Worm (Caenorhabditis elegans) whole organism, L2 larva: ENCODE results near the gene cut-1.
A peak's percentile ranks its signal among the peaks of the same experiment; 100 is the strongest.

Source experiments
- ceh-82 ChIP-seq: fragments of 150-350 bp; optimal IDR thresholded peaks from 2 replicates; lab custom pipeline; 2014; ENCODE audit warnings: missing biosample characterization, missing genetic modification characterization
- crh-2 ChIP-seq: sonication (generic microtip); optimal IDR thresholded peaks from 2 replicates; lab custom pipeline; 2017; ENCODE audit warnings: missing biosample characterization, missing genetic modification characterization
- dmd-4 ChIP-seq: sonication (generic microtip); optimal IDR thresholded peaks from 2 replicates; lab custom pipeline; 2017; ENCODE audit warnings: missing biosample characterization, missing genetic modification characterization
- egl-27 ChIP-seq: sonication (generic microtip); optimal IDR thresholded peaks from 3 replicates; lab custom pipeline; 2017; ENCODE audit warnings: missing biosample characterization, missing genetic modification reagents, missing genetic modification characterization
- elt-1 ChIP-seq: fragments of 150-350 bp; optimal IDR thresholded peaks from 2 replicates; lab custom pipeline; 2014; ENCODE audit warnings: missing biosample characterization, missing genetic modification characterization
- lsy-2 ChIP-seq, 2 experiments: fragments of 150-350 bp in 1 of 2; sonication (generic microtip) in 1 of 2; optimal IDR thresholded peaks; 2 replicates each; lab custom pipeline; 2014 to 2017; ENCODE audit warnings: missing biosample characterization in 2 of 2, missing genetic modification characterization in 2 of 2
- nhr-11 ChIP-seq: fragments of 150-350 bp; optimal IDR thresholded peaks from 2 replicates; lab custom pipeline; 2014; ENCODE audit warnings: missing biosample characterization, missing genetic modification characterization
- nhr-237 ChIP-seq: fragments of 150-350 bp; optimal IDR thresholded peaks from 2 replicates; lab custom pipeline; 2014; ENCODE audit warnings: missing biosample characterization, missing genetic modification characterization
- nhr-25 ChIP-seq: fragments of 150-350 bp; sonication (generic microtip); optimal IDR thresholded peaks from 3 replicates; lab custom pipeline; 2014; ENCODE audit warnings: missing biosample characterization, missing genetic modification characterization
- nhr-77 ChIP-seq: fragments of 150-350 bp; optimal IDR thresholded peaks from 2 replicates; lab custom pipeline; 2014; ENCODE audit warnings: missing biosample characterization, missing genetic modification characterization
- skn-1 ChIP-seq: sonication (generic microtip); optimal IDR thresholded peaks from 2 replicates; lab custom pipeline; 2017; ENCODE audit warnings: missing biosample characterization, missing genetic modification characterization
- snpc-4 ChIP-seq: fragments of 150-350 bp; optimal IDR thresholded peaks from 2 replicates; lab custom pipeline; 2014; ENCODE audit warnings: missing biosample characterization, missing genetic modification characterization
- unc-62 ChIP-seq: fragments of 150-350 bp; optimal IDR thresholded peaks from 2 replicates; lab custom pipeline; 2014; ENCODE audit warnings: missing biosample characterization, missing genetic modification reagents, missing genetic modification characterization
- ztf-11 ChIP-seq: sonication (generic microtip); optimal IDR thresholded peaks from 2 replicates; lab custom pipeline; 2017; ENCODE audit warnings: missing biosample characterization, missing genetic modification characterization

DNA sequence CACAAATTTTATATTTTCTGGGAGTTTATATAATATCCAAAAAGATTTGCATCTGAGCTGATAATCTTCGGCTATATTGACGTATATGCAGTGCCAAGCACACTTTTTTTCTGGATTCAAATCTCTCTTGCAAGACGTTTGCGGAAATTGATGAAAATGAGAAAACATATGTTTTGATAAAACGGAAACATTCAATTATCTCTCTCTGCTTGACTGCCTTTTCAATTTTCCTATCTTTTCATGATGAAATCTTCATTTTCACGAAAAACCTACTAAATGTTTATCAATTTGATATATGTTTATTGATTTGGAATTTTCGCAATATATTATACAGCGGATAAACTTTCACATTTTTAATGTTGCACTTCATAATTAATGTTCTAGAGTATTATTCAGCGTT is 39.0 kb downstream of the cut-1 start:
- TF ChIP-seq ztf-11 (tag; lab: Kevin White, UChicago): no peak
- TF ChIP-seq nhr-11 (tag; lab: Kevin White, UChicago): no peak
- no peak for TF ChIP-seq ceh-82 (tag; lab: Kevin White, UChicago)
- peak in 1 of 2 experiments; percentile 5 for TF ChIP-seq lsy-2 (tag; optimal IDR thresholded peaks at IDR 0.05; lab: Kevin White, UChicago)
- no peak for TF ChIP-seq crh-2
- TF ChIP-seq unc-62 (GFP tag; lab: Kevin White, UChicago): no peak
- no peak for TF ChIP-seq nhr-25 (tag; lab: Kevin White, UChicago)
- TF ChIP-seq skn-1: no peak
- TF ChIP-seq snpc-4 (tag; lab: Kevin White, UChicago): no peak
- TF ChIP-seq dmd-4 (tag; lab: Kevin White, UChicago): no peak
- TF ChIP-seq nhr-237 (tag; lab: Kevin White, UChicago): no peak
- no peak for TF ChIP-seq egl-27 (tag; lab: Kevin White, UChicago)
- TF ChIP-seq elt-1: no peak
- no peak for TF ChIP-seq nhr-77
